Fruit fly (Drosophila melanogaster) whole organism, embryonic: ENCODE results near the gene CG34041.
A peak's percentile ranks its signal among the peaks of the same experiment; 100 is the strongest.

ENCODE experiments used
- ATbp ChIP-seq: fragments of 200-800 bp; sonication (Bioruptor generic); optimal IDR thresholded peaks from 2 replicates; lab custom pipeline; 2017; ENCODE audit warnings: missing biosample characterization, mild to moderate bottlenecking, missing genetic modification characterization, missing genetic modification reagents
- Abd-B ChIP-seq: fragments of 200-800 bp; sonication (Bioruptor generic); optimal IDR thresholded peaks from 2 replicates; lab custom pipeline; 2018; ENCODE audit warnings: missing biosample characterization, mild to moderate bottlenecking, missing genetic modification characterization, moderate library complexity
- Ada2b ChIP-seq: fragments of 200-800 bp; sonication (Bioruptor generic); IDR thresholded peaks from 2 replicates; pipeline ENCODE4 v1.3.6; 2022; ENCODE audit warnings: missing biosample characterization, missing genetic modification characterization
- Adf1 ChIP-seq: fragments of 200-800 bp; sonication (Bioruptor generic); IDR thresholded peaks from 2 replicates; pipeline ENCODE4 v1.3.6; 2022; ENCODE audit warnings: missing biosample characterization, missing genetic modification characterization
- Atf-2 ChIP-seq: fragments of 200-800 bp; sonication (Bioruptor generic); optimal IDR thresholded peaks from 2 replicates; lab custom pipeline; 2016; ENCODE audit warnings: missing biosample characterization, missing genetic modification characterization
- CG11247 ChIP-seq: fragments of 200-800 bp; sonication (Bioruptor generic); IDR thresholded peaks from 2 replicates; pipeline ENCODE4 v1.3.6; 2022; ENCODE audit warnings: missing biosample characterization, missing genetic modification characterization
- CG11560 ChIP-seq: fragments of 200-800 bp; sonication (Bioruptor generic); IDR thresholded peaks from 3 replicates; pipeline ENCODE4 v1.3.6; 2022; ENCODE audit warnings: missing biosample characterization, missing genetic modification characterization
- CG13123 ChIP-seq: fragments of 200-800 bp; sonication (Bioruptor generic); optimal IDR thresholded peaks from 2 replicates; lab custom pipeline; 2016; ENCODE audit warnings: missing biosample characterization, missing genetic modification characterization
- CG17568 ChIP-seq: fragments of 200-800 bp; sonication (Bioruptor generic); optimal IDR thresholded peaks from 2 replicates; lab custom pipeline; 2018; ENCODE audit warnings: missing biosample characterization, mild to moderate bottlenecking, missing genetic modification characterization, moderate library complexity
- CG18011 ChIP-seq: fragments of 200-800 bp; sonication (Bioruptor generic); optimal IDR thresholded peaks from 2 replicates; lab custom pipeline; 2017; ENCODE audit warnings: missing biosample characterization, missing genetic modification characterization, mild to moderate bottlenecking, moderate library complexity, missing genotype
- CG1832 ChIP-seq: fragments of 200-800 bp; sonication (Bioruptor generic); optimal IDR thresholded peaks from 2 replicates; lab custom pipeline; 2017; ENCODE audit warnings: missing biosample characterization, mild to moderate bottlenecking, missing genetic modification characterization, inconsistent platforms
- CG2199 ChIP-seq: fragments of 200-800 bp; sonication (Bioruptor generic); IDR thresholded peaks from 3 replicates; pipeline ENCODE4 v1.3.6; 2022; ENCODE audit warnings: missing biosample characterization, missing genetic modification characterization
- CG3163 ChIP-seq: fragments of 200-800 bp; sonication (Bioruptor generic); optimal IDR thresholded peaks from 3 replicates; lab custom pipeline; 2016; ENCODE audit warnings: missing biosample characterization, missing genetic modification characterization
- CG33557 ChIP-seq: fragments of 200-800 bp; sonication (Bioruptor generic); optimal IDR thresholded peaks from 2 replicates; lab custom pipeline; 2019; ENCODE audit warnings: missing biosample characterization, mild to moderate bottlenecking, missing genetic modification characterization, moderate library complexity
- CG6765 ChIP-seq: fragments of 200-800 bp; sonication (Bioruptor generic); optimal IDR thresholded peaks from 3 replicates; lab custom pipeline; 2017; ENCODE audit warnings: missing biosample characterization, mild to moderate bottlenecking, missing genetic modification characterization
- CG7271 ChIP-seq: fragments of 200-800 bp; sonication (Bioruptor generic); optimal IDR thresholded peaks from 2 replicates; lab custom pipeline; 2018; ENCODE audit warnings: missing biosample characterization, mild to moderate bottlenecking, missing genetic modification characterization, moderate library complexity
- CG7839 ChIP-seq: fragments of 200-800 bp; sonication (Bioruptor generic); optimal IDR thresholded peaks from 3 replicates; lab custom pipeline; 2018; ENCODE audit warnings: missing biosample characterization, mild to moderate bottlenecking, missing genetic modification characterization, moderate library complexity
- CG9215 ChIP-seq: fragments of 200-800 bp; sonication (Bioruptor generic); IDR thresholded peaks from 2 replicates; pipeline ENCODE4 v1.3.6; 2022; ENCODE audit warnings: missing biosample characterization, missing genetic modification characterization
- Deaf1 ChIP-seq: fragments of 200-800 bp; optimal IDR thresholded peaks from 3 replicates; lab custom pipeline; 2019; ENCODE audit warnings: missing biosample characterization, mild to moderate bottlenecking, missing genetic modification characterization, moderate library complexity
- Dip2 ChIP-seq: fragments of 200-800 bp; sonication (Bioruptor generic); IDR thresholded peaks from 2 replicates; pipeline ENCODE4 v1.3.6; 2022; ENCODE audit warnings: missing biosample characterization, missing genetic modification characterization
- E2f2 ChIP-seq: fragments of 200-800 bp; sonication (Bioruptor generic); IDR thresholded peaks from 2 replicates; pipeline ENCODE4 v1.3.6; 2022; ENCODE audit warnings: missing biosample characterization, missing genetic modification characterization
- Gsc ChIP-seq: fragments of 200-800 bp; sonication (Bioruptor generic); IDR thresholded peaks from 2 replicates; pipeline ENCODE4 v1.3.6; 2022; ENCODE audit warnings: missing biosample characterization, missing genetic modification characterization
- HLH4C ChIP-seq: fragments of 200-800 bp; sonication (Bioruptor generic); IDR thresholded peaks from 3 replicates; pipeline ENCODE4 v1.3.6; 2022; ENCODE audit warnings: missing biosample characterization, missing genetic modification characterization; ENCODE audit not compliant: partially characterized antibody
- Lim3 ChIP-seq: fragments of 200-800 bp; sonication (Bioruptor generic); IDR thresholded peaks from 2 replicates; pipeline ENCODE4 v1.3.6; 2022; ENCODE audit warnings: missing biosample characterization, missing genetic modification characterization
- MTF-1 ChIP-seq: fragments of 200-800 bp; sonication (Bioruptor generic); optimal IDR thresholded peaks from 2 replicates; lab custom pipeline; 2018; ENCODE audit warnings: missing biosample characterization, mild to moderate bottlenecking, missing genetic modification characterization, borderline replicate concordance
- Mad ChIP-seq: fragments of 200-800 bp; sonication (Bioruptor generic); optimal IDR thresholded peaks from 2 replicates; lab custom pipeline; 2016; ENCODE audit warnings: missing biosample characterization, missing genetic modification characterization
- NC2β ChIP-seq: fragments of 200-800 bp; sonication (Bioruptor generic); optimal IDR thresholded peaks from 2 replicates; lab custom pipeline; 2016; ENCODE audit warnings: missing biosample characterization, missing genetic modification characterization
- PHDP ChIP-seq: fragments of 200-800 bp; sonication (Bioruptor generic); optimal IDR thresholded peaks from 3 replicates; lab custom pipeline; 2018; ENCODE audit warnings: missing biosample characterization, mild to moderate bottlenecking, missing genetic modification characterization, moderate library complexity
- ci ChIP-seq: fragments of 200-800 bp; sonication (Bioruptor generic); IDR thresholded peaks from 3 replicates; pipeline ENCODE4 v1.3.6; 2022; ENCODE audit warnings: missing biosample characterization, missing genetic modification characterization
- dimm ChIP-seq: fragments of 200-800 bp; sonication (Bioruptor generic); IDR thresholded peaks from 2 replicates; pipeline ENCODE4 v1.3.6; 2022; ENCODE audit warnings: missing biosample characterization, missing genetic modification characterization
- disco-r ChIP-seq: fragments of 200-800 bp; sonication (Bioruptor generic); optimal IDR thresholded peaks from 2 replicates; lab custom pipeline; 2016; ENCODE audit warnings: missing biosample characterization, missing genetic modification characterization
- emc ChIP-seq: fragments of 200-800 bp; sonication (Bioruptor generic); optimal IDR thresholded peaks from 2 replicates; lab custom pipeline; 2016; ENCODE audit warnings: missing biosample characterization, missing genetic modification characterization
- fd102C ChIP-seq: fragments of 200-800 bp; sonication (Bioruptor generic); optimal IDR thresholded peaks from 2 replicates; lab custom pipeline; 2018; ENCODE audit warnings: missing biosample characterization, mild to moderate bottlenecking, missing genetic modification characterization, moderate library complexity
- grn ChIP-seq: fragments of 200-800 bp; sonication (Bioruptor generic); optimal IDR thresholded peaks from 3 replicates; lab custom pipeline; 2017; ENCODE audit warnings: missing biosample characterization, missing genetic modification characterization
- kni ChIP-seq: fragments of 200-800 bp; sonication (Bioruptor generic); optimal IDR thresholded peaks from 3 replicates; lab custom pipeline; 2017; ENCODE audit warnings: mild to moderate bottlenecking, missing biosample characterization, missing genetic modification reagents, missing genetic modification characterization
- oc ChIP-seq: fragments of 200-800 bp; sonication (Bioruptor generic); optimal IDR thresholded peaks from 2 replicates; lab custom pipeline; 2018; ENCODE audit warnings: missing biosample characterization, mild to moderate bottlenecking, missing genetic modification characterization, moderate library complexity
- odd ChIP-seq: fragments of 200-800 bp; sonication (Bioruptor generic); optimal IDR thresholded peaks from 2 replicates; lab custom pipeline; 2017; ENCODE audit warnings: missing biosample characterization, mild to moderate bottlenecking, missing genetic modification characterization
- peb ChIP-seq: fragments of 200-800 bp; sonication (Bioruptor generic); IDR thresholded peaks from 2 replicates; pipeline ENCODE4 v1.3.6; 2022; ENCODE audit warnings: missing biosample characterization, missing genetic modification characterization
- pfk ChIP-seq: fragments of 200-800 bp; sonication (Bioruptor generic); optimal IDR thresholded peaks from 2 replicates; lab custom pipeline; 2018; ENCODE audit warnings: missing biosample characterization, mild to moderate bottlenecking, missing genetic modification characterization, moderate library complexity
- psq ChIP-seq: fragments of 200-800 bp; sonication (Bioruptor generic); optimal IDR thresholded peaks from 2 replicates; lab custom pipeline; 2017; ENCODE audit warnings: missing biosample characterization, missing genetic modification characterization
- schlank ChIP-seq: fragments of 200-800 bp; sonication (Bioruptor generic); optimal IDR thresholded peaks from 2 replicates; lab custom pipeline; 2018; ENCODE audit warnings: missing biosample characterization, mild to moderate bottlenecking, missing genetic modification characterization
- seq ChIP-seq: fragments of 200-800 bp; sonication (Bioruptor generic); IDR thresholded peaks from 2 replicates; pipeline ENCODE4 v1.3.6; 2022; ENCODE audit warnings: missing biosample characterization, missing genetic modification characterization
- sisA ChIP-seq: fragments of 200-800 bp; sonication (Bioruptor generic); IDR thresholded peaks from 2 replicates; pipeline ENCODE4 v1.3.6; 2022; ENCODE audit warnings: missing biosample characterization, missing genetic modification characterization
- sna ChIP-seq: fragments of 200-800 bp; sonication (Bioruptor generic); IDR thresholded peaks from 2 replicates; pipeline ENCODE4 v1.3.6; 2022; ENCODE audit warnings: missing biosample characterization, missing genetic modification characterization; ENCODE audit not compliant: partially characterized antibody
- so ChIP-seq: fragments of 200-800 bp; sonication (Bioruptor generic); IDR thresholded peaks from 3 replicates; pipeline ENCODE4 v1.3.6; 2022; ENCODE audit warnings: missing biosample characterization, missing genetic modification characterization
- tgo ChIP-seq: fragments of 200-800 bp; sonication (Bioruptor generic); IDR thresholded peaks from 3 replicates; pipeline ENCODE4 v1.3.6; 2022; ENCODE audit warnings: missing biosample characterization, missing genetic modification characterization
- tio ChIP-seq: fragments of 200-800 bp; sonication (Bioruptor generic); optimal IDR thresholded peaks from 2 replicates; lab custom pipeline; 2017; ENCODE audit warnings: missing biosample characterization, missing genetic modification characterization, inconsistent platforms
- unc-4 ChIP-seq: fragments of 200-800 bp; sonication (Bioruptor generic); IDR thresholded peaks from 2 replicates; pipeline ENCODE4 v1.3.6; 2022; ENCODE audit warnings: missing biosample characterization, missing genetic modification characterization; ENCODE audit not compliant: partially characterized antibody
- wor ChIP-seq: fragments of 200-800 bp; sonication (Bioruptor generic); IDR thresholded peaks from 2 replicates; pipeline ENCODE4 v1.3.6; 2022; ENCODE audit warnings: missing biosample characterization, missing genetic modification characterization
- zfh1 ChIP-seq: fragments of 200-800 bp; sonication (Bioruptor generic); IDR thresholded peaks from 3 replicates; pipeline ENCODE4 v1.3.6; 2022; ENCODE audit warnings: missing biosample characterization, missing genetic modification characterization

CG34041 gene

dm6 chr3R:30465775-30466494, 41.9 kb upstream of the CG34041 start, which contains the start of gene PH4alphaEFB (continued):
- no peak for TF ChIP-seq NC2β (GFP tag; lab: Kevin White, UChicago)
- no peak for TF ChIP-seq CG9215 (GFP tag; lab: Robert Waterston, UW)
- no peak for TF ChIP-seq Abd-B (GFP tag; lab: Kevin White, UChicago)
- 0 out of 2 replicates have a peak, but pooled peaks have one; percentile 12 for TF ChIP-seq sna (GFP tag; lab: Robert Waterston, UW)
- TF ChIP-seq Gsc (GFP tag; lab: Robert Waterston, UW): no peak
- no peak for TF ChIP-seq CG18011 (GFP tag; lab: Kevin White, UChicago)
- no peak for TF ChIP-seq Dip2
- no peak for TF ChIP-seq tgo (GFP tag; lab: Robert Waterston, UW)
- peak; percentile 92 for TF ChIP-seq E2f2 (GFP tag; lab: Robert Waterston, UW)
- TF ChIP-seq odd: peak; percentile 1
- no peak for TF ChIP-seq MTF-1 (GFP tag; lab: Kevin White, UChicago)
- TF ChIP-seq Deaf1 (tag; lab: Kevin White, UChicago): peak; percentile 59
- peak; percentile 68; the same call in 2 of the 3 replicates for TF ChIP-seq ci (GFP tag; lab: Robert Waterston, UW)
- TF ChIP-seq dimm (GFP tag; lab: Robert Waterston, UW): no peak
- TF ChIP-seq psq (GFP tag; lab: Kevin White, UChicago): no peak
- no peak for TF ChIP-seq oc (tag; lab: Kevin White, UChicago)
- TF ChIP-seq pfk (GFP tag; lab: Kevin White, UChicago): no peak
- TF ChIP-seq Lim3: no peak
- no peak for TF ChIP-seq sisA
- TF ChIP-seq PHDP: no peak
- TF ChIP-seq emc (GFP tag; lab: Kevin White, UChicago): no peak
- no peak for TF ChIP-seq CG11560 (tag; lab: Robert Waterston, UW)
- TF ChIP-seq CG33557 (GFP tag; lab: Kevin White, UChicago): peak; percentile 7
- peak; percentile 99 for TF ChIP-seq CG3163 (GFP tag; lab: Kevin White, UChicago)
- TF ChIP-seq so (GFP tag; lab: Robert Waterston, UW): peak; percentile 10; the same call in 1 of the 3 replicates
- TF ChIP-seq CG7839 (tag; lab: Kevin White, UChicago): peak; percentile 12
- TF ChIP-seq Mad (GFP tag; lab: Kevin White, UChicago): no peak
- TF ChIP-seq schlank (tag; lab: Kevin White, UChicago): no peak
- TF ChIP-seq CG13123 (GFP tag; lab: Kevin White, UChicago): no peak
- no peak for TF ChIP-seq CG11247 (GFP tag; lab: Robert Waterston, UW)
- no peak for TF ChIP-seq fd102C (GFP tag; lab: Kevin White, UChicago)
- TF ChIP-seq tio (GFP tag; lab: Kevin White, UChicago): no peak
- TF ChIP-seq unc-4 (GFP tag; lab: Robert Waterston, UW): no peak; the same call in 1 of the 2 replicates
- no peak for TF ChIP-seq peb (GFP tag; lab: Robert Waterston, UW)
- TF ChIP-seq CG6765 (GFP tag; lab: Kevin White, UChicago): no peak
- no peak for TF ChIP-seq zfh1 (GFP tag; lab: Robert Waterston, UW)
- peak; percentile 3 for TF ChIP-seq kni (GFP tag; lab: Kevin White, UChicago)
- no peak for TF ChIP-seq CG1832 (GFP tag; lab: Kevin White, UChicago)
- no peak for TF ChIP-seq CG7271 (tag; lab: Kevin White, UChicago)
- peak; percentile 58 for TF ChIP-seq CG17568
- TF ChIP-seq Adf1 (GFP tag; lab: Robert Waterston, UW): no peak; the same call in 1 of the 2 replicates
- 0 out of 3 replicates have a peak, but pooled peaks have one; percentile 37 for TF ChIP-seq HLH4C
- TF ChIP-seq Ada2b: no peak
- TF ChIP-seq seq (GFP tag; lab: Robert Waterston, UW): no peak
- TF ChIP-seq CG2199 (GFP tag; lab: Robert Waterston, UW): 0 out of 3 replicates have a peak, but pooled peaks have one; percentile 28
- TF ChIP-seq grn (GFP tag; lab: Kevin White, UChicago): no peak
- no peak for TF ChIP-seq ATbp
- no peak for TF ChIP-seq Atf-2 (GFP tag; lab: Kevin White, UChicago)
- no peak for TF ChIP-seq disco-r (GFP tag; lab: Kevin White, UChicago)
- no peak for TF ChIP-seq wor
